Worm (Caenorhabditis elegans): ENCODE data around the gene srw-41.

DNA sequence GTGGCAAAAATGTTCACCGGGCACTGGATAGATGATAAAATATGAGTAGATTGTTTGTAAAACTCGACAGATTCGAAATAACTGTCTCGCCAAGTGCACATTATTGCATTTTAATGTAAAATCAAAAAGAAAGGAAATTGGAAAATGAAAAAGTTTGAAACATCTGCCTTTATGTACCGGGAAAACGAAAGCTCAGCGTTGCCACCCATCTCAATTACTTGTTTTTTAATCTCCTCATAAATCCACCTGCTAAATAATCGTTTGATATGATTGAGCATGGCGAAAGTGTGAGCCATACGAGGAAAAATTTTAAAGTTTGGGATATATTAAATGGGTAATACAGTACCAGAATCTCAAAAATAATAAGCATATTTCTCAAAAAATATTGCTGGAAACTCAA, 19.3 kb downstream of the srw-41 start, which contains the start of gene srh-137:
- TF ChIP-seq unc-62 (GFP tag; optimal IDR thresholded peaks at IDR 0.05) (no peak), lin-39 (tag; optimal IDR thresholded peaks at IDR 0.05) (no peak), sea-2 (GFP tag; optimal IDR thresholded peaks at IDR 0.05) (no peak), ceh-82 (tag; optimal IDR thresholded peaks at IDR 0.05) (no peak), skn-1 (tag; optimal IDR thresholded peaks at IDR 0.05) (no peak)
